Worm (Caenorhabditis elegans) whole organism, L1 larva: ENCODE data around the gene ech-3.

Source experiments
- C16A3.4 ChIP-seq: fragments of 150-350 bp; optimal IDR thresholded peaks from 2 replicates; lab custom pipeline; 2014; ENCODE audit warnings: missing biosample characterization, missing genetic modification characterization
- C34B4.2 ChIP-seq: sonication (generic microtip); optimal IDR thresholded peaks from 2 replicates; lab custom pipeline; 2017; ENCODE audit warnings: mild to moderate bottlenecking, missing genetic modification characterization, missing compliant biosample characterization
- Y116A8C.19 ChIP-seq: sonication (generic microtip); optimal IDR thresholded peaks from 2 replicates; lab custom pipeline; 2016; ENCODE audit warnings: missing compliant biosample characterization, missing genetic modification characterization, borderline replicate concordance
- aha-1 ChIP-seq: fragments of 150-350 bp; optimal IDR thresholded peaks from 2 replicates; lab custom pipeline; 2014; ENCODE audit warnings: missing biosample characterization, missing genetic modification characterization
- alr-1 ChIP-seq: fragments of 200-800 bp; sonication (Bioruptor generic); optimal IDR thresholded peaks from 2 replicates; lab custom pipeline; 2018; ENCODE audit warnings: borderline replicate concordance, mild to moderate bottlenecking, missing genetic modification characterization, missing compliant biosample characterization
- aly-2 ChIP-seq: fragments of 150-350 bp; optimal IDR thresholded peaks from 2 replicates; lab custom pipeline; 2014; ENCODE audit warnings: missing biosample characterization, missing genetic modification characterization
- ama-1 ChIP-seq: fragments of 150-350 bp; optimal IDR thresholded peaks from 2 replicates; lab custom pipeline; 2014
- blmp-1 ChIP-seq: fragments of 150-350 bp; optimal IDR thresholded peaks from 2 replicates; lab custom pipeline; 2014; ENCODE audit warnings: missing biosample characterization, missing genetic modification characterization
- ceh-8 ChIP-seq: fragments of 200-800 bp; sonication (Bioruptor generic); optimal IDR thresholded peaks from 2 replicates; lab custom pipeline; 2018; ENCODE audit warnings: mild to moderate bottlenecking, missing genetic modification characterization, moderate library complexity, missing compliant biosample characterization
- ceh-82 ChIP-seq, 3 experiments: fragments of 150-350 bp in 1 of 3; sonication (generic microtip) in 2 of 3; optimal IDR thresholded peaks; 2 replicates each; lab custom pipeline; 2014 to 2017; ENCODE audit warnings: missing biosample characterization in 3 of 3, missing genetic modification characterization in 3 of 3
- ceh-88 ChIP-seq: fragments of 200-800 bp; sonication (Bioruptor generic); IDR thresholded peaks from 2 replicates; pipeline ENCODE4 v1.3.6; 2022; ENCODE audit warnings: missing genetic modification characterization, missing compliant biosample characterization
- ceh-90 ChIP-seq: sonication (generic microtip); optimal IDR thresholded peaks from 2 replicates; lab custom pipeline; 2016; ENCODE audit warnings: missing genetic modification characterization, missing compliant biosample characterization
- dpl-1 ChIP-seq, 3 experiments: fragments of 150-350 bp in 2 of 3; sonication (generic microtip) in 1 of 3; optimal IDR thresholded peaks; 2 replicates each; lab custom pipeline; 2014 to 2017; ENCODE audit warnings: missing biosample characterization in 3 of 3, missing genetic modification characterization in 3 of 3, missing genetic modification reagents in 3 of 3
- elt-2 ChIP-seq: sonication (generic microtip); optimal IDR thresholded peaks from 2 replicates; lab custom pipeline; 2016; ENCODE audit warnings: missing genetic modification characterization, mild to moderate bottlenecking, inconsistent platforms, missing compliant biosample characterization, missing genetic modification reagents
- fkh-8 ChIP-seq: sonication (generic microtip); optimal IDR thresholded peaks from 2 replicates; lab custom pipeline; 2016; ENCODE audit warnings: mild to moderate bottlenecking, missing genetic modification characterization, missing compliant biosample characterization
- grh-1 ChIP-seq: fragments of 200-800 bp; sonication (Bioruptor generic); IDR thresholded peaks from 2 replicates; pipeline ENCODE4 v1.3.6; 2022; ENCODE audit warnings: missing genetic modification reagents, missing genetic modification characterization, missing compliant biosample characterization
- hlh-17 ChIP-seq: fragments of 200-800 bp; sonication (Bioruptor generic); optimal IDR thresholded peaks from 2 replicates; lab custom pipeline; 2018; ENCODE audit warnings: missing genetic modification characterization, mild to moderate bottlenecking, missing compliant biosample characterization, moderate library complexity, borderline replicate concordance
- hlh-4 ChIP-seq: sonication (generic microtip); optimal IDR thresholded peaks from 2 replicates; lab custom pipeline; 2016; ENCODE audit warnings: mild to moderate bottlenecking, missing genetic modification characterization, missing compliant biosample characterization
- hpl-2 ChIP-seq: fragments of 150-350 bp; optimal IDR thresholded peaks from 2 replicates; lab custom pipeline; 2014; ENCODE audit warnings: missing biosample characterization, missing genetic modification reagents, missing genetic modification characterization
- isw-1 ChIP-seq: fragments of 200-800 bp; sonication (Bioruptor generic); IDR thresholded peaks from 2 replicates; pipeline ENCODE4 v1.3.6; 2022; ENCODE audit warnings: missing genetic modification characterization, missing compliant biosample characterization
- jun-1 ChIP-seq: fragments of 150-350 bp; optimal IDR thresholded peaks from 2 replicates; lab custom pipeline; 2014; ENCODE audit warnings: missing biosample characterization, missing genetic modification reagents, missing genetic modification characterization
- lin-13 ChIP-seq: fragments of 150-350 bp; optimal IDR thresholded peaks from 2 replicates; lab custom pipeline; 2014; ENCODE audit warnings: missing biosample characterization, missing genetic modification reagents, missing genetic modification characterization
- lin-15B ChIP-seq: fragments of 150-350 bp; sonication (generic microtip); optimal IDR thresholded peaks from 3 replicates; lab custom pipeline; 2014; ENCODE audit warnings: missing biosample characterization, missing genetic modification characterization
- lin-35 ChIP-seq, 2 experiments: fragments of 150-350 bp; optimal IDR thresholded peaks; 2 replicates each; lab custom pipeline; 2014; ENCODE audit warnings: missing biosample characterization in 2 of 2, missing genetic modification characterization in 2 of 2, missing genetic modification reagents in 2 of 2
- lir-3 ChIP-seq: sonication (generic microtip); optimal IDR thresholded peaks from 2 replicates; lab custom pipeline; 2016; ENCODE audit warnings: mild to moderate bottlenecking, missing genetic modification characterization, moderate library complexity, missing compliant biosample characterization; ENCODE audit not compliant: poor library complexity
- lsy-2 ChIP-seq, 2 experiments: fragments of 150-350 bp; optimal IDR thresholded peaks; 2 replicates each; lab custom pipeline; 2014; ENCODE audit warnings: missing biosample characterization in 2 of 2, missing genetic modification characterization in 2 of 2
- mab-9 ChIP-seq: fragments of 200-800 bp; sonication (Bioruptor generic); IDR thresholded peaks from 2 replicates; pipeline ENCODE4 v1.3.6; 2022; ENCODE audit warnings: missing genetic modification reagents, missing genetic modification characterization, missing compliant biosample characterization
- mdl-1 ChIP-seq, 2 experiments: fragments of 150-350 bp; optimal IDR thresholded peaks; 2 replicates each; lab custom pipeline; 2014 to 2017; ENCODE audit warnings: missing biosample characterization in 2 of 2, missing genetic modification characterization in 2 of 2, inconsistent platforms in 1 of 2
- mep-1 ChIP-seq: fragments of 150-350 bp; optimal IDR thresholded peaks from 2 replicates; lab custom pipeline; 2014; ENCODE audit warnings: missing biosample characterization, missing genetic modification characterization
- nhr-11 ChIP-seq: fragments of 150-350 bp; optimal IDR thresholded peaks from 2 replicates; lab custom pipeline; 2014; ENCODE audit warnings: missing biosample characterization, missing genetic modification characterization
- nhr-20 ChIP-seq: sonication (generic microtip); optimal IDR thresholded peaks from 2 replicates; lab custom pipeline; 2016; ENCODE audit warnings: mild to moderate bottlenecking, missing genetic modification characterization, missing compliant biosample characterization
- nhr-237 ChIP-seq: fragments of 150-350 bp; optimal IDR thresholded peaks from 2 replicates; lab custom pipeline; 2014; ENCODE audit warnings: missing biosample characterization, missing genetic modification characterization
- nhr-28 ChIP-seq: fragments of 150-350 bp; optimal IDR thresholded peaks from 2 replicates; lab custom pipeline; 2014; ENCODE audit warnings: missing biosample characterization, missing genetic modification characterization
- nhr-47 ChIP-seq: sonication (generic microtip); optimal IDR thresholded peaks from 2 replicates; lab custom pipeline; 2016; ENCODE audit warnings: mild to moderate bottlenecking, missing genetic modification characterization, moderate library complexity, missing compliant biosample characterization
- nhr-71 ChIP-seq: sonication (generic microtip); optimal IDR thresholded peaks from 2 replicates; lab custom pipeline; 2016; ENCODE audit warnings: mild to moderate bottlenecking, missing genetic modification characterization, moderate library complexity, missing compliant biosample characterization
- nhr-76 ChIP-seq: sonication (generic microtip); optimal IDR thresholded peaks from 2 replicates; lab custom pipeline; 2017; ENCODE audit warnings: missing biosample characterization, missing genetic modification characterization
- nhr-77 ChIP-seq: fragments of 150-350 bp; optimal IDR thresholded peaks from 2 replicates; lab custom pipeline; 2014; ENCODE audit warnings: missing biosample characterization, missing genetic modification characterization
- nhr-84 ChIP-seq: sonication (generic microtip); optimal IDR thresholded peaks from 2 replicates; lab custom pipeline; 2017; ENCODE audit warnings: missing biosample characterization, missing genetic modification characterization
- nhr-90 ChIP-seq: sonication (generic microtip); optimal IDR thresholded peaks from 2 replicates; lab custom pipeline; 2016; ENCODE audit warnings: mild to moderate bottlenecking, missing genetic modification characterization, missing compliant biosample characterization; ENCODE audit not compliant: poor library complexity
- pag-3 ChIP-seq: sonication (generic microtip); optimal IDR thresholded peaks from 2 replicates; lab custom pipeline; 2017; ENCODE audit warnings: missing genetic modification characterization, mild to moderate bottlenecking, missing compliant biosample characterization, antibody characterized with exemption, borderline replicate concordance; ENCODE audit not compliant: insufficient read depth
- pax-3 ChIP-seq: fragments of 200-800 bp; sonication (Bioruptor generic); optimal IDR thresholded peaks from 2 replicates; lab custom pipeline; 2018; ENCODE audit warnings: mild to moderate bottlenecking, missing genetic modification characterization, moderate library complexity, missing compliant biosample characterization
- skn-1 ChIP-seq: fragments of 150-350 bp; optimal IDR thresholded peaks from 2 replicates; lab custom pipeline; 2014; ENCODE audit warnings: missing biosample characterization, missing genetic modification characterization
- snu-23 ChIP-seq: sonication (generic microtip); optimal IDR thresholded peaks from 2 replicates; lab custom pipeline; 2016; ENCODE audit warnings: missing genetic modification characterization, missing compliant biosample characterization
- sox-4 ChIP-seq: sonication (generic microtip); optimal IDR thresholded peaks from 2 replicates; lab custom pipeline; 2016; ENCODE audit warnings: missing genetic modification characterization, missing compliant biosample characterization
- tlp-1 ChIP-seq: fragments of 150-350 bp; optimal IDR thresholded peaks from 2 replicates; lab custom pipeline; 2014; ENCODE audit warnings: missing biosample characterization, missing genetic modification characterization
- unc-86 ChIP-seq: sonication (generic microtip); optimal IDR thresholded peaks from 2 replicates; lab custom pipeline; 2016; ENCODE audit warnings: missing genetic modification characterization, missing compliant biosample characterization
- unc-98 ChIP-seq: fragments of 200-800 bp; sonication (Bioruptor generic); IDR thresholded peaks from 2 replicates; pipeline ENCODE4 v1.3.6; 2022; ENCODE audit warnings: missing genetic modification characterization, missing compliant biosample characterization
- vab-15 ChIP-seq: sonication (generic microtip); optimal IDR thresholded peaks from 2 replicates; lab custom pipeline; 2017; ENCODE audit warnings: missing genotype, mild to moderate bottlenecking, missing genetic modification characterization, missing compliant biosample characterization
- xbp-1 ChIP-seq: sonication (generic microtip); optimal IDR thresholded peaks from 2 replicates; lab custom pipeline; 2016; ENCODE audit warnings: missing genetic modification characterization, missing compliant biosample characterization
- ztf-11 ChIP-seq, 2 experiments: sonication (generic microtip); optimal IDR thresholded peaks; 2 replicates each; lab custom pipeline; 2016 to 2017; ENCODE audit warnings: missing genetic modification characterization in 2 of 2, missing biosample characterization in 1 of 2, missing compliant biosample characterization in 1 of 2
- ztf-4 ChIP-seq: fragments of 150-350 bp; optimal IDR thresholded peaks from 2 replicates; lab custom pipeline; 2014; ENCODE audit warnings: missing biosample characterization, missing genetic modification characterization

The ech-3 gene

ce11 chrV:8040247-8041084 lies 18.4 kb downstream of the ech-3 start (continued):
- TF ChIP-seq nhr-90 (no peak), snu-23 (GFP tag; lab: Kevin White, UChicago) (peak; percentile 46), nhr-71 (tag; lab: Kevin White, UChicago) (peak; percentile 54), unc-86 (no peak), unc-98 (GFP tag; lab: Robert Waterston, UW) (no peak), ztf-11 (tag; optimal IDR thresholded peaks at IDR 0.05; lab: Kevin White, UChicago) (no peak), sox-4 (no peak), C16A3.4 (tag; lab: Kevin White, UChicago) (peak; percentile 4), nhr-76 (tag; lab: Kevin White, UChicago) (no peak), jun-1 (tag; lab: Kevin White, UChicago) (no peak), C34B4.2 (tag; lab: Kevin White, UChicago) (no peak), alr-1 (tag; lab: Kevin White, UChicago) (no peak), lir-3 (no peak), elt-2 (no peak), ceh-8 (GFP tag; lab: Kevin White, UChicago) (no peak), nhr-11 (tag; lab: Kevin White, UChicago) (no peak), skn-1 (no peak), fkh-8 (no peak), pax-3 (tag; lab: Kevin White, UChicago) (no peak), vab-15 (tag; lab: Kevin White, UChicago) (no peak), tlp-1 (no peak), dpl-1 (GFP tag; optimal IDR thresholded peaks at IDR 0.05; lab: Kevin White, UChicago) (no peak), mab-9 (no peak), nhr-28 (tag; lab: Kevin White, UChicago) (no peak), lin-13 (no peak), hlh-17 (no peak), Y116A8C.19 (tag; lab: Kevin White, UChicago) (no peak), xbp-1 (tag; lab: Kevin White, UChicago) (no peak), ceh-90 (tag; lab: Kevin White, UChicago) (no peak), aha-1 (tag; lab: Kevin White, UChicago) (no peak), lin-15B (no peak), grh-1 (no peak), aly-2 (tag; lab: Kevin White, UChicago) (no peak), ztf-4 (tag; lab: Kevin White, UChicago) (no peak), hlh-4 (tag; lab: Kevin White, UChicago) (no peak), pag-3 (no peak), ama-1 (lab: Kevin White, UChicago) (peak; percentile 78), lsy-2 (tag; optimal IDR thresholded peaks at IDR 0.05; lab: Kevin White, UChicago) (no peak), ceh-82 (tag; optimal IDR thresholded peaks at IDR 0.05; lab: Kevin White, UChicago) (no peak), mep-1 (tag; lab: Kevin White, UChicago) (peak; percentile 32), hpl-2 (GFP tag; lab: Kevin White, UChicago) (no peak), nhr-84 (tag; lab: Kevin White, UChicago) (no peak), nhr-20 (tag; lab: Kevin White, UChicago) (peak; percentile 66), nhr-77 (tag; lab: Kevin White, UChicago) (no peak), blmp-1 (tag; lab: Kevin White, UChicago) (peak; percentile 98), mdl-1 (tag; optimal IDR thresholded peaks at IDR 0.05; lab: Kevin White, UChicago) (no peak), isw-1 (GFP tag; lab: Robert Waterston, UW) (no peak), nhr-47 (tag; lab: Kevin White, UChicago) (no peak), nhr-237 (tag; lab: Kevin White, UChicago) (no peak), ceh-88 (GFP tag; lab: Robert Waterston, UW) (no peak), lin-35 (GFP tag; optimal IDR thresholded peaks at IDR 0.05; lab: Kevin White, UChicago) (peak in 1 of 2 experiments; percentile 10)
